Worm (Caenorhabditis elegans): ENCODE data around the gene F38H4.4.

F38H4.4 gene

DNA sequence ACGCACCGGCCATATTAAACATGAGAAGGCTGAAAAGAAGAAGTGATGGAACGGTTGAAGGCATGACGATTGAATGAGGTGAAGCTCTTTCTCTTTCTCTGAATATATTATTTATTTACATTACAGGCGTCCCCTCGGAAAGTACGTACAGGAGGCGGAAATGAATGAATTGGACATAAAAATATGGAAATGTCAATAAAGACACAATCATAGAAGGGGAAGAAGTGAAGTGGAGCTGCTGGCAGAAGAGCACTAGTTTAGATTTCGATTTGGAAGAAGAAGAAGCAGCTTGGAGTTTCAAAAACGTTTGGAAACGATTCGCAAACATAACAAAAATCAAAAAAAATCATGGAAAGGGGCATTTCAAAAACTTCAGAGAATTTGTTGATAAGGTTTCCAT lies 44.0 kb upstream of the F38H4.4 start, which contains the start of gene H01G02.1:
H01G02.1 (minus strand) TSS at position 101 of the 400 bp plus-strand sequence.
- TF ChIP-seq skn-1 (tag; optimal IDR thresholded peaks at IDR 0.05): no peak
- no peak for TF ChIP-seq isw-1 (GFP tag; IDR thresholded peaks at IDR 0.05)
- TF ChIP-seq aly-2 (tag; optimal IDR thresholded peaks at IDR 0.05): no peak
- no peak for TF ChIP-seq elt-3 (tag; optimal IDR thresholded peaks at IDR 0.05)
- no peak for TF ChIP-seq hlh-17 (GFP tag; optimal IDR thresholded peaks at IDR 0.05; ENCODE audit: borderline replicate concordance)
- TF ChIP-seq ces-1 (GFP tag; optimal IDR thresholded peaks at IDR 0.05): no peak
- TF ChIP-seq C04F5.9 (tag; optimal IDR thresholded peaks at IDR 0.05): no peak
- TF ChIP-seq mdl-1 (tag; optimal IDR thresholded peaks at IDR 0.05): no peak
- TF ChIP-seq lin-39 (tag; optimal IDR thresholded peaks at IDR 0.05): no peak
- no peak for TF ChIP-seq sptf-1 (tag; optimal IDR thresholded peaks at IDR 0.05)
- TF ChIP-seq F16B12.6 (tag; optimal IDR thresholded peaks at IDR 0.05): no peak
- TF ChIP-seq aha-1 (tag; optimal IDR thresholded peaks at IDR 0.05): no peak
- no peak for TF ChIP-seq pax-3 (tag; optimal IDR thresholded peaks at IDR 0.05)

- TF ChIP-seq tlp-1 (tag; optimal IDR thresholded peaks at IDR 0.05): no peak
- TF ChIP-seq nhr-85 (tag): peak; percentile 62
- TF ChIP-seq lsy-2 (tag; optimal IDR thresholded peaks at IDR 0.05): peak in 1 of 2 experiments; percentile 23
- TF ChIP-seq efl-1 (optimal IDR thresholded peaks at IDR 0.05): no peak
- TF ChIP-seq efl-1 (GFP tag; optimal IDR thresholded peaks at IDR 0.05 in 1 of 2): no peak
- peak; percentile 7 for TF ChIP-seq lin-14 (GFP tag; optimal IDR thresholded peaks at IDR 0.05)
- no peak for TF ChIP-seq aha-1 (tag; optimal IDR thresholded peaks at IDR 0.05)
- peak; percentile 49 for TF ChIP-seq nhr-20 (tag; optimal IDR thresholded peaks at IDR 0.05)
- peak; percentile 69 for TF ChIP-seq blmp-1 (tag; optimal IDR thresholded peaks at IDR 0.05)
- no peak for TF ChIP-seq sup-37 (GFP tag; optimal IDR thresholded peaks at IDR 0.05)
- TF ChIP-seq elt-3 (tag; optimal IDR thresholded peaks at IDR 0.05): peak in 5 of 6 experiments; percentile 27 to 66 (median 53)
Measured at ce11 chrIV:11809047-11809446, 39.0 kb upstream of the F38H4.4 start.

- TF ChIP-seq mep-1 (tag; optimal IDR thresholded peaks at IDR 0.05) (peak; percentile 88), skn-1 (tag; optimal IDR thresholded peaks at IDR 0.05) (peak; percentile 28), ces-1 (GFP tag; optimal IDR thresholded peaks at IDR 0.05) (no peak), nhr-76 (tag; optimal IDR thresholded peaks at IDR 0.05) (no peak), pqm-1 (tag; optimal IDR thresholded peaks at IDR 0.05) (no peak), snpc-4 (tag; optimal IDR thresholded peaks at IDR 0.05) (peak; percentile 36), ceh-63 (GFP tag; optimal IDR thresholded peaks at IDR 0.05) (no peak), dpl-1 (GFP tag; optimal IDR thresholded peaks at IDR 0.05) (peak; percentile 27 to 49 (median 46)), blmp-1 (tag; optimal IDR thresholded peaks at IDR 0.05) (peak; percentile 92), fkh-4 (tag; optimal IDR thresholded peaks at IDR 0.05; ENCODE audit: borderline replicate concordance) (no peak), unc-86 (tag; optimal IDR thresholded peaks at IDR 0.05) (peak; percentile 84), elt-3 (tag; optimal IDR thresholded peaks at IDR 0.05) (peak in 2 of 6 experiments; percentile 10 to 37), fos-1 (tag; optimal IDR thresholded peaks at IDR 0.05) (peak; percentile 66), lin-39 (tag; optimal IDR thresholded peaks at IDR 0.05) (peak; percentile 21), unc-98 (GFP tag; IDR thresholded peaks at IDR 0.05) (no peak), nhr-12 (tag; optimal IDR thresholded peaks at IDR 0.05) (no peak), alr-1 (tag; optimal IDR thresholded peaks at IDR 0.05; ENCODE audit: borderline replicate concordance) (no peak), unc-30 (tag; optimal IDR thresholded peaks at IDR 0.05) (no peak), ceh-88 (GFP tag; IDR thresholded peaks at IDR 0.05) (no peak), aly-2 (tag; optimal IDR thresholded peaks at IDR 0.05) (peak; percentile 62), ets-5 (GFP tag; IDR thresholded peaks at IDR 0.05) (no peak), nhr-20 (tag; optimal IDR thresholded peaks at IDR 0.05) (peak; percentile 73), lin-15B (tag; optimal IDR thresholded peaks at IDR 0.05) (no peak), lsy-2 (tag; optimal IDR thresholded peaks at IDR 0.05) (peak; percentile 77 to 87), egl-27 (tag; optimal IDR thresholded peaks at IDR 0.05) (peak in 1 of 2 experiments; percentile 83), ceh-90 (tag; optimal IDR thresholded peaks at IDR 0.05) (no peak), ztf-4 (tag; optimal IDR thresholded peaks at IDR 0.05) (peak; percentile 53), isw-1 (GFP tag; IDR thresholded peaks at IDR 0.05) (peak; percentile 58), xbp-1 (tag; optimal IDR thresholded peaks at IDR 0.05) (peak; percentile 55), nhr-19 (GFP tag; conservative IDR thresholded peaks at IDR 0.05) (peak; percentile 65), sox-4 (tag; optimal IDR thresholded peaks at IDR 0.05) (peak; percentile 30), nhr-47 (tag; optimal IDR thresholded peaks at IDR 0.05) (peak; percentile 78), rnt-1 (tag; optimal IDR thresholded peaks at IDR 0.05) (peak; percentile 39), lin-14 (GFP tag; optimal IDR thresholded peaks at IDR 0.05) (peak; percentile 97), hpl-2 (GFP tag; optimal IDR thresholded peaks at IDR 0.05) (no peak), zip-4 (GFP tag; optimal IDR thresholded peaks at IDR 0.05) (no peak), sptf-1 (tag; optimal IDR thresholded peaks at IDR 0.05) (no peak), hlh-17 (GFP tag; optimal IDR thresholded peaks at IDR 0.05; ENCODE audit: borderline replicate concordance) (no peak)
Measured at ce11 chrIV:11809708-11810114, 38.4 kb upstream of the F38H4.4 start.

Data from whole organism, L1 larva.